Fruit fly (Drosophila melanogaster): ENCODE data around the gene CG32152.

Gene CG32152

dm6 chr3L:16182633-16183462, 39.0 kb upstream of the CG32152 start (continued):
- TF ChIP-seq CG9609 (GFP tag; optimal IDR thresholded peaks at IDR 0.05): no peak
- peak; percentile 23 for TF ChIP-seq gem (tag; optimal IDR thresholded peaks at IDR 0.05)
- TF ChIP-seq ato (GFP tag; IDR thresholded peaks at IDR 0.05; ENCODE audit: partially characterized antibody): no peak
- TF ChIP-seq phol (tag; optimal IDR thresholded peaks at IDR 0.05): no peak
- TF ChIP-seq CG6791 (GFP tag; IDR thresholded peaks at IDR 0.05; ENCODE audit: partially characterized antibody): no peak
- peak; percentile 36 for TF ChIP-seq abd-A (tag; optimal IDR thresholded peaks at IDR 0.05)
- TF ChIP-seq ttk (GFP tag; IDR thresholded peaks at IDR 0.05): no peak
- TF ChIP-seq CG12155 (GFP tag; optimal IDR thresholded peaks at IDR 0.05): peak; percentile 84
- TF ChIP-seq CG31224 (GFP tag; IDR thresholded peaks at IDR 0.05): no peak
- TF ChIP-seq CG12104 (GFP tag; optimal IDR thresholded peaks at IDR 0.05): no peak
- no peak for TF ChIP-seq NFAT (GFP tag; IDR thresholded peaks at IDR 0.05)
- TF ChIP-seq kay (GFP tag; optimal IDR thresholded peaks at IDR 0.05): no peak
- TF ChIP-seq crol (GFP tag; IDR thresholded peaks at IDR 0.05): peak; percentile 82
- no peak for TF ChIP-seq Vsx1 (GFP tag; optimal IDR thresholded peaks at IDR 0.05)
- no peak for TF ChIP-seq CG9797 (GFP tag; optimal IDR thresholded peaks at IDR 0.05)
- TF ChIP-seq crp (GFP tag; optimal IDR thresholded peaks at IDR 0.05): no peak
- no peak for TF ChIP-seq CG6254 (GFP tag; optimal IDR thresholded peaks at IDR 0.05)
- no peak for TF ChIP-seq CG1529 (GFP tag; optimal IDR thresholded peaks at IDR 0.05)
- TF ChIP-seq pan (optimal IDR thresholded peaks at IDR 0.05): no peak
- TF ChIP-seq pan (GFP tag; optimal IDR thresholded peaks at IDR 0.05 in 1 of 2, IDR thresholded peaks at IDR 0.05 in 1 of 2): peak in 1 of 2 experiments; percentile 15
- TF ChIP-seq chinmo (GFP tag; IDR thresholded peaks at IDR 0.05; ENCODE audit: partially characterized antibody): 0 out of 4 replicates have a peak, but pooled peaks have one; percentile 55

- peak; percentile 42 for TF ChIP-seq CG2678 (tag; optimal IDR thresholded peaks at IDR 0.05)
- no peak for TF ChIP-seq Dip3 (GFP tag; optimal IDR thresholded peaks at IDR 0.05)
- 0 out of 3 replicates have a peak, but pooled peaks have one; percentile 40 for TF ChIP-seq ken (GFP tag; IDR thresholded peaks at IDR 0.05)
- no peak for TF ChIP-seq Hand (GFP tag; optimal IDR thresholded peaks at IDR 0.05)
- TF ChIP-seq MTF-1 (GFP tag; optimal IDR thresholded peaks at IDR 0.05; ENCODE audit: borderline replicate concordance): no peak
- no peak for TF ChIP-seq CG11695 (GFP tag; IDR thresholded peaks at IDR 0.05)
- no peak for TF ChIP-seq CG5180 (GFP tag; optimal IDR thresholded peaks at IDR 0.05)
- no peak for TF ChIP-seq CG10431 (GFP tag; optimal IDR thresholded peaks at IDR 0.05)
- no peak for TF ChIP-seq bigmax (GFP tag; optimal IDR thresholded peaks at IDR 0.05)
- no peak for TF ChIP-seq Nf-YC (tag; optimal IDR thresholded peaks at IDR 0.05)
- TF ChIP-seq pan (optimal IDR thresholded peaks at IDR 0.05): no peak
- TF ChIP-seq pan (GFP tag; optimal IDR thresholded peaks at IDR 0.05 in 1 of 2, IDR thresholded peaks at IDR 0.05 in 1 of 2): no peak
- TF ChIP-seq CG4404 (GFP tag; IDR thresholded peaks at IDR 0.05): no peak
- no peak for TF ChIP-seq ind (GFP tag; optimal IDR thresholded peaks at IDR 0.05)
- peak; percentile 1 for TF ChIP-seq fd96Cb (tag; optimal IDR thresholded peaks at IDR 0.05)
- TF ChIP-seq dysf (GFP tag; IDR thresholded peaks at IDR 0.05): no peak
- TF ChIP-seq NfI (GFP tag; optimal IDR thresholded peaks at IDR 0.05): no peak
- TF ChIP-seq CG8089 (GFP tag; optimal IDR thresholded peaks at IDR 0.05): no peak
- TF ChIP-seq ERR (GFP tag; optimal IDR thresholded peaks at IDR 0.05): no peak
- no peak for TF ChIP-seq CG17802 (tag; optimal IDR thresholded peaks at IDR 0.05)
- peak; percentile 42 for TF ChIP-seq CG11504 (tag; optimal IDR thresholded peaks at IDR 0.05)
- no peak for TF ChIP-seq E2f1 (GFP tag; IDR thresholded peaks at IDR 0.05)
- TF ChIP-seq Xrp1 (GFP tag; IDR thresholded peaks at IDR 0.05): peak; percentile 56; the same call in 1 of the 2 replicates
- no peak for TF ChIP-seq chif (GFP tag; optimal IDR thresholded peaks at IDR 0.05)
- no peak for TF ChIP-seq btn (GFP tag; optimal IDR thresholded peaks at IDR 0.05)
- TF ChIP-seq Camta (GFP tag; optimal IDR thresholded peaks at IDR 0.05): no peak
- TF ChIP-seq Hr39 (optimal IDR thresholded peaks at IDR 0.05): no peak
- TF ChIP-seq CG4730 (GFP tag; IDR thresholded peaks at IDR 0.05): no peak
- no peak for TF ChIP-seq en (GFP tag; optimal IDR thresholded peaks at IDR 0.05)
- TF ChIP-seq CG12769 (tag; optimal IDR thresholded peaks at IDR 0.05): no peak
Observed at dm6 chr3L:16181330-16181830, 37.5 kb upstream of the CG32152 start.
